Worm (Caenorhabditis elegans): Measurements from ENCODE around the gene T02C12.5.

DNA sequence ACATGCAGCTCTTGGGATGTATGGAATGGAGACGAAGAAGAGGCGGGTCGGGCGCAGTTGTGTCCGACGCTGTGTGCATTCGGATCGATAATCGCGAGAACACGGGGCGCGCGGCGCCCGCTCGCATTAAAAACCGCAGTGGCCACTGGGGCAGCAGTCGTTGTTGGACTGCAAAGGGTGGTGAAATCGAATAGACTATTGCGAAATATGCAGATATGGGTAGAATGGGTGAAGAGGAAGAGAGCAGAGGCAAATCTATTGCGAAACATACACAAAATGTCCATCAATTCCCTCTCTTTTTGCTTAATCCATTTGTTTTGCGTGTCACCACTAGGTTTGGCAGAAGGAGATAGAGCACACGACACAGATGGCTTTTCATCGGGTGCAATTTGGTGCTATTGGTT is 9.9 kb downstream of the T02C12.5 start:
- TF ChIP-seq W03F9.2 (tag; optimal IDR thresholded peaks at IDR 0.05) (no peak), him-1 (tag; optimal IDR thresholded peaks at IDR 0.05) (peak; percentile 79)
